Fruit fly (Drosophila melanogaster) whole organism, prepupa: ENCODE measurements around the gene CG10591.

Experiments used
- CG15336 ChIP-seq: fragments of 200-800 bp; sonication (Bioruptor generic); IDR thresholded peaks from 2 replicates; pipeline ENCODE4 v1.3.6; 2022; ENCODE audit warnings: missing biosample characterization, missing genetic modification characterization
- CG34406 ChIP-seq: fragments of 200-800 bp; sonication (Bioruptor generic); optimal IDR thresholded peaks from 3 replicates; lab custom pipeline; 2016; ENCODE audit warnings: missing biosample characterization, missing genetic modification characterization
- CG4318 ChIP-seq: fragments of 200-800 bp; sonication (Bioruptor generic); optimal IDR thresholded peaks from 3 replicates; lab custom pipeline; 2017; ENCODE audit warnings: missing biosample characterization, mild to moderate bottlenecking, missing genetic modification characterization
- CG6276 ChIP-seq: fragments of 200-800 bp; sonication (Bioruptor generic); optimal IDR thresholded peaks from 2 replicates; lab custom pipeline; 2017; ENCODE audit warnings: missing biosample characterization, mild to moderate bottlenecking, missing genetic modification characterization
- CG8119 ChIP-seq: fragments of 200-800 bp; sonication (Bioruptor generic); IDR thresholded peaks from 3 replicates; pipeline ENCODE4 v1.3.6; 2022; ENCODE audit warnings: missing biosample characterization, missing genetic modification characterization
- Ets96B ChIP-seq: fragments of 200-800 bp; optimal IDR thresholded peaks from 2 replicates; lab custom pipeline; 2019; ENCODE audit warnings: missing biosample characterization, mild to moderate bottlenecking, missing genetic modification characterization, moderate library complexity
- Smox ChIP-seq: fragments of 200-800 bp; sonication (Bioruptor generic); optimal IDR thresholded peaks from 3 replicates; lab custom pipeline; 2016; ENCODE audit warnings: missing biosample characterization, missing genetic modification characterization
- eg ChIP-seq: fragments of 200-800 bp; sonication (Bioruptor generic); IDR thresholded peaks from 3 replicates; pipeline ENCODE4 v1.3.6; 2022; ENCODE audit warnings: missing biosample characterization, missing genetic modification characterization
- esn ChIP-seq: fragments of 200-800 bp; sonication (Bioruptor generic); optimal IDR thresholded peaks from 2 replicates; lab custom pipeline; 2016; ENCODE audit warnings: missing biosample characterization, mild to moderate bottlenecking, missing genetic modification characterization, moderate library complexity
- topi ChIP-seq: fragments of 200-800 bp; sonication (Bioruptor generic); optimal IDR thresholded peaks from 3 replicates; lab custom pipeline; 2016; ENCODE audit warnings: missing biosample characterization, missing genetic modification characterization

DNA sequence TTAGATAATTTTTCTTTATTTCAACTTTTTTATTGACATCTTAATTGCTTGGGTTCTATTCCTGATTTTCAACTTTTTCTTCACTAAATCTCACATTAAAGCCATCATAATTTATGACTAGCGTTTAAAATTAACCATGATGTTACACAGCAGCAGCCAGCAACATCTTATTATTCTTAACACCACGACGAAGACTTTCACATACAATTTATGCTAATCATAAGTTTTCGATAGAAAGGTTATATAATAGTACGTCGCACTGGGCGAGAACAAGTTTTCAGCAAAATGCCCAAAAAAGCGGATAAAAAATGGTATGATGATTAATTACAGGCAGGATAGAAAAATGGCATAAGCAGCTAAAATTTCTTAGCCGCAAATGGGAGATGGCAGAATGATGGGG lies 32.4 kb upstream of the CG10591 start:
- TF ChIP-seq Ets96B (tag; lab: Kevin White, UChicago) (no peak), CG8119 (no peak), CG6276 (GFP tag; lab: Kevin White, UChicago) (no peak), CG4318 (GFP tag; lab: Kevin White, UChicago) (no peak), Smox (no peak), eg (no peak), esn (GFP tag; lab: Kevin White, UChicago) (no peak), CG34406 (no peak), topi (GFP tag; lab: Kevin White, UChicago) (no peak), CG15336 (GFP tag; lab: Robert Waterston, UW) (no peak)
